Fruit fly (Drosophila melanogaster) whole organism, embryonic: ENCODE measurements around the gene BckdhA.

Experiments used
- Antp ChIP-seq: fragments of 200-800 bp; sonication (Bioruptor generic); optimal IDR thresholded peaks from 3 replicates; lab custom pipeline; 2016; ENCODE audit warnings: missing biosample characterization, missing genetic modification characterization
- CG10274 ChIP-seq: fragments of 200-800 bp; sonication (Bioruptor generic); optimal IDR thresholded peaks from 3 replicates; lab custom pipeline; 2017; ENCODE audit warnings: missing biosample characterization, mild to moderate bottlenecking, missing genetic modification characterization
- CG11723 ChIP-seq: fragments of 200-800 bp; sonication (Bioruptor generic); optimal IDR thresholded peaks from 2 replicates; lab custom pipeline; 2017; ENCODE audit warnings: missing biosample characterization, mild to moderate bottlenecking, missing genetic modification characterization
- CG12299 ChIP-seq: fragments of 200-800 bp; sonication (Bioruptor generic); optimal IDR thresholded peaks from 2 replicates; lab custom pipeline; 2018; ENCODE audit warnings: missing biosample characterization, mild to moderate bottlenecking, missing genetic modification characterization
- CG1233 ChIP-seq: fragments of 200-800 bp; sonication (Bioruptor generic); optimal IDR thresholded peaks from 4 replicates; lab custom pipeline; 2018; ENCODE audit warnings: missing biosample characterization, mild to moderate bottlenecking, missing genetic modification characterization
- CG1529 ChIP-seq: fragments of 200-800 bp; sonication (Bioruptor generic); optimal IDR thresholded peaks from 3 replicates; lab custom pipeline; 2018; ENCODE audit warnings: missing biosample characterization, missing genetic modification characterization
- CG15479 ChIP-seq: fragments of 200-800 bp; sonication (Bioruptor generic); optimal IDR thresholded peaks from 3 replicates; lab custom pipeline; 2019; ENCODE audit warnings: missing biosample characterization, mild to moderate bottlenecking, missing genetic modification characterization, moderate library complexity
- CG15696 ChIP-seq: fragments of 200-800 bp; sonication (Bioruptor generic); optimal IDR thresholded peaks from 2 replicates; lab custom pipeline; 2019; ENCODE audit warnings: missing biosample characterization, mild to moderate bottlenecking, missing genetic modification characterization, moderate library complexity
- CG30020 ChIP-seq: fragments of 200-800 bp; optimal IDR thresholded peaks from 2 replicates; lab custom pipeline; 2019; ENCODE audit warnings: missing biosample characterization, mild to moderate bottlenecking, missing genetic modification characterization, moderate library complexity
- CG6175 ChIP-seq: fragments of 200-800 bp; sonication (Bioruptor generic); IDR thresholded peaks from 3 replicates; pipeline ENCODE4 v1.3.6; 2022; ENCODE audit warnings: missing biosample characterization, missing genetic modification characterization
- CG6683 ChIP-seq: fragments of 200-800 bp; sonication (Bioruptor generic); optimal IDR thresholded peaks from 2 replicates; lab custom pipeline; 2017; ENCODE audit warnings: missing biosample characterization, mild to moderate bottlenecking, missing genetic modification characterization, missing genetic modification reagents
- CG6765 ChIP-seq: fragments of 200-800 bp; sonication (Bioruptor generic); optimal IDR thresholded peaks from 3 replicates; lab custom pipeline; 2017; ENCODE audit warnings: missing biosample characterization, mild to moderate bottlenecking, missing genetic modification characterization
- CG7839 ChIP-seq: fragments of 200-800 bp; sonication (Bioruptor generic); optimal IDR thresholded peaks from 3 replicates; lab custom pipeline; 2018; ENCODE audit warnings: missing biosample characterization, mild to moderate bottlenecking, missing genetic modification characterization, moderate library complexity
- Chrac-16 ChIP-seq: fragments of 200-800 bp; sonication (Bioruptor generic); optimal IDR thresholded peaks from 3 replicates; lab custom pipeline; 2016; ENCODE audit warnings: missing biosample characterization, missing genetic modification characterization
- Dek ChIP-seq: fragments of 200-800 bp; sonication (Bioruptor generic); optimal IDR thresholded peaks from 3 replicates; lab custom pipeline; 2019; ENCODE audit warnings: missing biosample characterization, mild to moderate bottlenecking, missing genetic modification characterization, moderate library complexity
- Dip2 ChIP-seq: fragments of 200-800 bp; sonication (Bioruptor generic); IDR thresholded peaks from 2 replicates; pipeline ENCODE4 v1.3.6; 2022; ENCODE audit warnings: missing biosample characterization, missing genetic modification characterization
- Dll ChIP-seq: fragments of 200-800 bp; sonication (Bioruptor generic); IDR thresholded peaks from 4 replicates; pipeline ENCODE4 v1.3.6; 2022; ENCODE audit warnings: missing biosample characterization, missing genetic modification characterization; ENCODE audit not compliant: partially characterized antibody
- Eip74EF ChIP-seq, 2 experiments: fragments of 200-800 bp in 1 of 2; fragments of >200 bp in 1 of 2; sonication (Bioruptor generic) in 1 of 2; optimal IDR thresholded peaks; 2 replicates each; lab custom pipeline; 2017 to 2019; ENCODE audit warnings: missing biosample characterization in 2 of 2, missing genetic modification characterization in 2 of 2, mild to moderate bottlenecking in 1 of 2, moderate library complexity in 1 of 2
- Ets97D ChIP-seq: fragments of 200-800 bp; sonication (Bioruptor generic); optimal IDR thresholded peaks from 3 replicates; lab custom pipeline; 2016; ENCODE audit warnings: missing biosample characterization, missing genetic modification characterization
- Gug ChIP-seq: fragments of 200-800 bp; sonication (Bioruptor generic); IDR thresholded peaks from 4 replicates; pipeline ENCODE4 v1.3.6; 2022; ENCODE audit warnings: missing biosample characterization, missing genetic modification characterization
- HmgZ ChIP-seq: fragments of 200-800 bp; sonication (Bioruptor generic); optimal IDR thresholded peaks from 2 replicates; lab custom pipeline; 2018; ENCODE audit warnings: missing biosample characterization, mild to moderate bottlenecking, missing genetic modification characterization
- Hr51 ChIP-seq, 2 experiments: fragments of 200-800 bp; sonication (Bioruptor generic); optimal IDR thresholded peaks; 2 replicates in 1 of 2; 3 replicates in 1 of 2; lab custom pipeline; 2016 to 2018; ENCODE audit warnings: missing biosample characterization in 2 of 2, missing genetic modification characterization in 2 of 2, mild to moderate bottlenecking in 1 of 2, moderate library complexity in 1 of 2
- Max ChIP-seq: fragments of 200-800 bp; sonication (Bioruptor generic); optimal IDR thresholded peaks from 2 replicates; lab custom pipeline; 2016; ENCODE audit warnings: missing biosample characterization, mild to moderate bottlenecking, missing genetic modification characterization
- NC2α ChIP-seq: fragments of 200-800 bp; sonication (Bioruptor generic); optimal IDR thresholded peaks from 2 replicates; lab custom pipeline; 2016; ENCODE audit warnings: missing biosample characterization, missing genetic modification characterization
- NfI ChIP-seq: fragments of 200-800 bp; sonication (Bioruptor generic); optimal IDR thresholded peaks from 3 replicates; lab custom pipeline; 2018; ENCODE audit warnings: missing biosample characterization, mild to moderate bottlenecking, missing genetic modification characterization, moderate library complexity
- Opbp ChIP-seq: fragments of 200-800 bp; sonication (Bioruptor generic); IDR thresholded peaks from 3 replicates; pipeline ENCODE4 v1.3.6; 2022; ENCODE audit warnings: missing biosample characterization, missing genetic modification characterization; ENCODE audit not compliant: partially characterized antibody
- Rx ChIP-seq: fragments of 200-800 bp; sonication (Bioruptor generic); IDR thresholded peaks from 2 replicates; pipeline ENCODE4 v1.3.6; 2022; ENCODE audit warnings: missing biosample characterization, missing genetic modification characterization
- Scr ChIP-seq: fragments of 200-800 bp; sonication (Bioruptor generic); IDR thresholded peaks from 2 replicates; pipeline ENCODE4 v1.3.6; 2022; ENCODE audit warnings: missing biosample characterization, missing genetic modification characterization; ENCODE audit not compliant: partially characterized antibody
- amos ChIP-seq: fragments of 200-800 bp; sonication (Bioruptor generic); IDR thresholded peaks from 2 replicates; pipeline ENCODE4 v1.3.6; 2022; ENCODE audit warnings: missing biosample characterization, missing genetic modification characterization; ENCODE audit not compliant: partially characterized antibody
- ap ChIP-seq: fragments of 200-800 bp; sonication (Bioruptor generic); IDR thresholded peaks from 2 replicates; pipeline ENCODE4 v1.3.6; 2022; ENCODE audit warnings: missing biosample characterization, missing genetic modification characterization
- cwo ChIP-seq: fragments of 200-800 bp; sonication (Bioruptor generic); optimal IDR thresholded peaks from 3 replicates; lab custom pipeline; 2017; ENCODE audit warnings: missing biosample characterization, missing genetic modification characterization, mild to moderate bottlenecking, moderate library complexity, missing genetic modification reagents
- dm ChIP-seq: fragments of 200-800 bp; sonication (Bioruptor generic); optimal IDR thresholded peaks from 3 replicates; lab custom pipeline; 2016; ENCODE audit warnings: missing biosample characterization, missing genetic modification characterization
- en ChIP-seq: fragments of 200-800 bp; sonication (Bioruptor generic); optimal IDR thresholded peaks from 2 replicates; lab custom pipeline; 2016; ENCODE audit warnings: missing biosample characterization, missing genetic modification characterization
- eyg ChIP-seq: fragments of 200-800 bp; sonication (Bioruptor generic); optimal IDR thresholded peaks from 3 replicates; lab custom pipeline; 2016; ENCODE audit warnings: missing biosample characterization, missing genetic modification characterization
- gsb ChIP-seq: fragments of 200-800 bp; sonication (Bioruptor generic); IDR thresholded peaks from 2 replicates; pipeline ENCODE4 v1.3.6; 2022; ENCODE audit warnings: missing biosample characterization, missing genetic modification characterization
- lola ChIP-seq, 3 experiments: fragments of >200 bp in 2 of 3; fragments of 200-800 bp in 1 of 3; sonication (Bioruptor generic) in 1 of 3; optimal IDR thresholded peaks; 2 replicates each; lab custom pipeline; 2017 to 2019; ENCODE audit warnings: missing biosample characterization in 3 of 3, missing genetic modification characterization in 3 of 3, mild to moderate bottlenecking in 1 of 3, moderate library complexity in 1 of 3
- pb ChIP-seq: fragments of 200-800 bp; sonication (Bioruptor generic); optimal IDR thresholded peaks from 3 replicates; lab custom pipeline; 2016; ENCODE audit warnings: missing biosample characterization, missing genetic modification characterization
- pzg ChIP-seq: fragments of 200-800 bp; sonication (Bioruptor generic); optimal IDR thresholded peaks from 3 replicates; lab custom pipeline; 2018; ENCODE audit warnings: missing biosample characterization, mild to moderate bottlenecking, missing genetic modification characterization, moderate library complexity
- salm ChIP-seq: fragments of 200-800 bp; sonication (Bioruptor generic); optimal IDR thresholded peaks from 2 replicates; lab custom pipeline; 2018; ENCODE audit warnings: missing biosample characterization, mild to moderate bottlenecking, missing genetic modification characterization
- sens-2 ChIP-seq: fragments of 200-800 bp; sonication (Bioruptor generic); IDR thresholded peaks from 2 replicates; pipeline ENCODE4 v1.3.6; 2022; ENCODE audit warnings: missing biosample characterization, missing genetic modification characterization
- sim ChIP-seq: fragments of 200-800 bp; sonication (Bioruptor generic); IDR thresholded peaks from 2 replicates; pipeline ENCODE4 v1.3.6; 2022; ENCODE audit warnings: missing biosample characterization, missing genetic modification characterization
- sug ChIP-seq: fragments of 200-800 bp; optimal IDR thresholded peaks from 2 replicates; lab custom pipeline; 2019; ENCODE audit warnings: missing biosample characterization, mild to moderate bottlenecking, missing genetic modification characterization, moderate library complexity
- tio ChIP-seq: fragments of 200-800 bp; sonication (Bioruptor generic); optimal IDR thresholded peaks from 2 replicates; lab custom pipeline; 2017; ENCODE audit warnings: missing biosample characterization, missing genetic modification characterization, inconsistent platforms
- toy ChIP-seq: fragments of 200-800 bp; sonication (Bioruptor generic); IDR thresholded peaks from 2 replicates; pipeline ENCODE4 v1.3.6; 2022; ENCODE audit warnings: missing biosample characterization, missing genetic modification characterization
- usp ChIP-seq: fragments of >200 bp; optimal IDR thresholded peaks from 2 replicates; lab custom pipeline; 2017; ENCODE audit warnings: missing biosample characterization, missing genetic modification characterization
- zf30C ChIP-seq: fragments of 200-800 bp; sonication (Bioruptor generic); optimal IDR thresholded peaks from 3 replicates; lab custom pipeline; 2018; ENCODE audit warnings: missing biosample characterization, mild to moderate bottlenecking, missing genetic modification characterization
- zfh2 ChIP-seq: fragments of 200-800 bp; sonication (Bioruptor generic); optimal IDR thresholded peaks from 2 replicates; lab custom pipeline; 2016; ENCODE audit warnings: missing biosample characterization, missing genetic modification characterization

Gene BckdhA

dm6 chr3R:9527907-9528842 lies 27.4 kb upstream of the BckdhA start (continued):
- TF ChIP-seq Scr (GFP tag; lab: Robert Waterston, UW) (no peak), ap (GFP tag; lab: Robert Waterston, UW) (peak; percentile 70), CG11723 (no peak), gsb (peak; percentile 90), lola (GFP tag; optimal IDR thresholded peaks at IDR 0.05; lab: Kevin White, UChicago) (no peak), Max (GFP tag; lab: Kevin White, UChicago) (peak; percentile 85), zfh2 (GFP tag; lab: Kevin White, UChicago) (peak; percentile 94), NC2α (peak; percentile 21), dm (GFP tag; lab: Kevin White, UChicago) (peak; percentile 54), CG6765 (GFP tag; lab: Kevin White, UChicago) (peak; percentile 91), eyg (peak; percentile 90), CG1529 (GFP tag; lab: Kevin White, UChicago) (peak; percentile 12), Dek (tag; lab: Kevin White, UChicago) (peak; percentile 83), NfI (peak; percentile 88), CG15479 (GFP tag; lab: Kevin White, UChicago) (no peak), pzg (GFP tag; lab: Kevin White, UChicago) (peak; percentile 23), CG15696 (tag; lab: Kevin White, UChicago) (peak; percentile 38), pb (GFP tag; lab: Kevin White, UChicago) (peak; percentile 88), usp (no peak), CG1233 (peak; percentile 89), Gug (GFP tag; lab: Robert Waterston, UW) (peak; percentile 92), toy (GFP tag; lab: Robert Waterston, UW) (peak; percentile 84), sim (GFP tag; lab: Robert Waterston, UW) (no peak), HmgZ (tag; lab: Kevin White, UChicago) (peak; percentile 90), CG30020 (tag; lab: Kevin White, UChicago) (no peak), Rx (peak; percentile 81), Dip2 (GFP tag; lab: Robert Waterston, UW) (peak; percentile 27; the same call in 1 of the 2 replicates), Chrac-16 (GFP tag; lab: Kevin White, UChicago) (peak; percentile 72), en (peak; percentile 70), CG6683 (GFP tag; lab: Kevin White, UChicago) (peak; percentile 86), CG6175 (GFP tag; lab: Robert Waterston, UW) (peak; percentile 90), Dll (GFP tag; lab: Robert Waterston, UW) (no peak), cwo (peak; percentile 93), CG7839 (tag; lab: Kevin White, UChicago) (peak; percentile 92), Hr51 (GFP tag; optimal IDR thresholded peaks at IDR 0.05; lab: Kevin White, UChicago) (peak in 1 of 2 experiments; percentile 65), amos (no peak), CG10274 (peak; percentile 79), Ets97D (GFP tag; lab: Kevin White, UChicago) (peak; percentile 78), CG12299 (tag; lab: Kevin White, UChicago) (peak; percentile 66), salm (tag; lab: Kevin White, UChicago) (peak; percentile 65), Opbp (no peak), sens-2 (GFP tag; lab: Robert Waterston, UW) (peak; percentile 72), Eip74EF (GFP tag; optimal IDR thresholded peaks at IDR 0.05; lab: Kevin White, UChicago) (peak in 1 of 2 experiments; percentile 65), zf30C (GFP tag; lab: Kevin White, UChicago) (no peak), sug (peak; percentile 78), tio (GFP tag; lab: Kevin White, UChicago) (peak; percentile 75), Antp (GFP tag; lab: Kevin White, UChicago) (peak; percentile 95)
